Fruit fly (Drosophila melanogaster): ENCODE results near the gene CG43844.
A peak's percentile ranks its signal among the peaks of the same experiment; 100 is the strongest.

CG43844 gene

DNA sequence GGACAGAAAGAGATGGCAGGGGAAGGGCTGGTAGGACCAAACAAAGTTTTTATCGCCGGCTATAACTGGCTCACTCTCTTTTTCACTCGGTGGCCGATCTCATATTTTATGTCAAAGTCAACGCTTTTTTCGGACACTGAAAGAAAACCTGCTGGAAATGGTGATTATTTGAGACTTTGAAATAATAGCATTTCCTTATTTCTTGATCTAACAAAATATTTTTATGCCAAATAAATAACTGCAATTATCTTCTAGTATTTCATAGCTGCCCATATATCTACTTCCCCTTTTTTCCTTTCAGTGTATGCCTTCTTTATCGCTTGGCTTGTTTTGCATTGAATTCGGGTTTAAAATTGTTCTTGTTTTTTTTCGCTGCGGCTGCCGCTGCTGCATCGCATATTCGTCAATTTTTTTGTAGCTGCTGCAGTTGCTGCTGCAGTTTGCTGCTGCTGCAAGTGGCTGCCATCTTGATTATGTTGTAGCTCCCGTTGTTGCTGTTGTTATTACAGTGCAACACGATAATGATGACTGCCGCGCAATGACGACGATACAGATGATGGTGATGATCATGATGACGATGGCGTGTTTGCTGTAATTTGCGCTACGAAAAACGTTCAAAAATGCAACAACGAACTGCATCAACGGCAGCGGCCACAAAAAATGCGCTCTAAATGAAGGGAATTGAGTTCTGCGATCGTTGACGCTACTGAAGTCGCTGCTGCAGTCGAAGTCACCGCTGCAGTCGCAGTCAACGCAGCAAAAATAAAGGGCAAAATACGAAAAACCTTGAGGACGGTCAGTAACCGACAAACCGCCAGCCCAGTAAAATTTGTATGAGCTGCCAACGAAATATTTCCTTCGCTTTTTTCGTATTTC is 48.0 kb downstream of the CG43844 start (continued):
- TF ChIP-seq MTF-1 (GFP tag; optimal IDR thresholded peaks at IDR 0.05; ENCODE audit: borderline replicate concordance) = no peak
- TF ChIP-seq salm (tag; optimal IDR thresholded peaks at IDR 0.05) = no peak
- TF ChIP-seq CG4854 (GFP tag; optimal IDR thresholded peaks at IDR 0.05) = no peak
- TF ChIP-seq pum (GFP tag; optimal IDR thresholded peaks at IDR 0.05) = no peak
- no peak for TF ChIP-seq rib (GFP tag; IDR thresholded peaks at IDR 0.05)
- no peak for TF ChIP-seq cg (GFP tag; optimal IDR thresholded peaks at IDR 0.05)
- no peak for TF ChIP-seq zf30C (GFP tag; optimal IDR thresholded peaks at IDR 0.05)
- TF ChIP-seq Blimp-1 (GFP tag; optimal IDR thresholded peaks at IDR 0.05) = peak; percentile 68
- TF ChIP-seq CG15073 (GFP tag; optimal IDR thresholded peaks at IDR 0.05) = no peak
- TF ChIP-seq D19B (GFP tag; optimal IDR thresholded peaks at IDR 0.05) = no peak
- peak; percentile 70 for TF ChIP-seq CG11504 (tag; optimal IDR thresholded peaks at IDR 0.05)
- no peak for TF ChIP-seq H15 (GFP tag; IDR thresholded peaks at IDR 0.05)
- TF ChIP-seq CG5245 (GFP tag; optimal IDR thresholded peaks at IDR 0.05) = peak; percentile 2
- TF ChIP-seq CG8290 (GFP tag; optimal IDR thresholded peaks at IDR 0.05) = no peak
- no peak for TF ChIP-seq CG8290 (tag; optimal IDR thresholded peaks at IDR 0.05)
- TF ChIP-seq bigmax (GFP tag; optimal IDR thresholded peaks at IDR 0.05) = no peak
- no peak for TF ChIP-seq dpn (GFP tag; optimal IDR thresholded peaks at IDR 0.05)
- TF ChIP-seq Mad (GFP tag; optimal IDR thresholded peaks at IDR 0.05) = no peak
- TF ChIP-seq bsh (GFP tag; optimal IDR thresholded peaks at IDR 0.05) = peak in 1 of 2 experiments; percentile 79
- no peak for TF ChIP-seq CoRest (tag; optimal IDR thresholded peaks at IDR 0.05)
- no peak for TF ChIP-seq exex (tag; optimal IDR thresholded peaks at IDR 0.05)
- TF ChIP-seq ewg (GFP tag; optimal IDR thresholded peaks at IDR 0.05) = no peak
- no peak for TF ChIP-seq CTCF (GFP tag; optimal IDR thresholded peaks at IDR 0.05)
- no peak for TF ChIP-seq CG12659 (GFP tag; optimal IDR thresholded peaks at IDR 0.05)
- TF ChIP-seq jigr1 (GFP tag; IDR thresholded peaks at IDR 0.05) = no peak
- TF ChIP-seq CG6813 (GFP tag; optimal IDR thresholded peaks at IDR 0.05) = no peak
- TF ChIP-seq E2f1 (GFP tag; IDR thresholded peaks at IDR 0.05) = no peak
- TF ChIP-seq ftz-f1 (GFP tag; optimal IDR thresholded peaks at IDR 0.05) = no peak
- TF ChIP-seq Dip3 (GFP tag; optimal IDR thresholded peaks at IDR 0.05) = no peak
- TF ChIP-seq CG8281 (tag; optimal IDR thresholded peaks at IDR 0.05) = no peak
- no peak for TF ChIP-seq CG16813 (GFP tag; IDR thresholded peaks at IDR 0.05; ENCODE audit: partially characterized antibody)
- TF ChIP-seq odd (GFP tag; optimal IDR thresholded peaks at IDR 0.05) = no peak
- peak; percentile 19 for TF ChIP-seq CG17359 (tag; optimal IDR thresholded peaks at IDR 0.05)
- no peak for TF ChIP-seq CG17186 (GFP tag; optimal IDR thresholded peaks at IDR 0.05)
- TF ChIP-seq Hmx (GFP tag; optimal IDR thresholded peaks at IDR 0.05) = no peak
- no peak for TF ChIP-seq CG10209 (GFP tag; optimal IDR thresholded peaks at IDR 0.05)
- no peak for TF ChIP-seq CG10654 (GFP tag; optimal IDR thresholded peaks at IDR 0.05)
- no peak for TF ChIP-seq CG5953 (GFP tag; IDR thresholded peaks at IDR 0.05)
- TF ChIP-seq HLH54F (GFP tag; optimal IDR thresholded peaks at IDR 0.05) = no peak
- TF ChIP-seq slp2 (GFP tag; optimal IDR thresholded peaks at IDR 0.05) = no peak
- no peak for TF ChIP-seq ap (GFP tag; IDR thresholded peaks at IDR 0.05)
- TF ChIP-seq Taf1 (GFP tag; IDR thresholded peaks at IDR 0.05) = no peak
- TF ChIP-seq CG10979 (tag; optimal IDR thresholded peaks at IDR 0.05) = no peak
- no peak for TF ChIP-seq dan (GFP tag; IDR thresholded peaks at IDR 0.05)
- TF ChIP-seq vvl (GFP tag; IDR thresholded peaks at IDR 0.05) = peak; percentile 50; the same call in 1 of the 2 replicates
- no peak for TF ChIP-seq CG17328 (GFP tag; IDR thresholded peaks at IDR 0.05)
- no peak for TF ChIP-seq H2.0 (GFP tag; IDR thresholded peaks at IDR 0.05)
- peak; percentile 17 for TF ChIP-seq CG13424 (tag; optimal IDR thresholded peaks at IDR 0.05)
- TF ChIP-seq CG3163 (GFP tag; optimal IDR thresholded peaks at IDR 0.05) = no peak
- TF ChIP-seq MESR4 (GFP tag; optimal IDR thresholded peaks at IDR 0.05) = no peak

Measured in whole organism, embryonic.